Worm (Caenorhabditis elegans): ENCODE results near the gene rdl-1.

DNA sequence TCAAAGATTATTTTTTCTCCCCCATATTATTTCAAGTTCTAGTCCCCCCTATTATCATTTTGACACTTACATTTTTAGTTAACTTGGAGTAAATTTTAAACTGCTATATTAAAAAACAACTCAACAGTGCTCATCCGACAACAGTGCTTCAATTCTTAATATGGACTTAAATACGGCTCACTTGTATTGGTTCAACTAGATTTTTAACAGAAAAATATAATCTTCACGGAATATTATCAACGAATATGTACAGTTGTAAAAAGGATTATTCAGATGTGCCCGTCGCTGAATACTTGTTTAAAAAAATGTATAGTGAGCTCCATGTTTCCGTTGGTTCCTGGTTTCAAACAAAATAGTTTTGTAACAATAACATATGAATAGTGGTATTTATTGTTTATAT lies 30.3 kb upstream of the rdl-1 start:
- TF ChIP-seq pes-1 (GFP tag; IDR thresholded peaks at IDR 0.05) (no peak), flt-1 (GFP tag; IDR thresholded peaks at IDR 0.05) (no peak)
